Worm (Caenorhabditis elegans): ENCODE data around the gene W02D7.4.

ce11 chrV:8327080-8327479 lies 29.7 kb upstream of the W02D7.4 start:
- TF ChIP-seq aly-1 (tag; optimal IDR thresholded peaks at IDR 0.05) = no peak
- TF ChIP-seq ama-1 (optimal IDR thresholded peaks at IDR 0.05) = no peak
- TF ChIP-seq B0310.2 (tag; optimal IDR thresholded peaks at IDR 0.05) = no peak
- no peak for TF ChIP-seq hmg-4 (GFP tag; optimal IDR thresholded peaks at IDR 0.05)

Data from whole organism, early embryonic.